Worm (Caenorhabditis elegans) whole organism, early embryonic: Measurements from ENCODE around the gene C25E10.13.

Experiments used
- B0310.2 ChIP-seq: sonication (generic microtip); optimal IDR thresholded peaks from 2 replicates; lab custom pipeline; 2016; ENCODE audit warnings: mild to moderate bottlenecking, missing genetic modification characterization, missing compliant biosample characterization
- F13C5.2 ChIP-seq: sonication (generic microtip); optimal IDR thresholded peaks from 2 replicates; lab custom pipeline; 2017; ENCODE audit warnings: mild to moderate bottlenecking, missing genetic modification characterization, inconsistent platforms, missing compliant biosample characterization
- aly-1 ChIP-seq: sonication (generic microtip); optimal IDR thresholded peaks from 2 replicates; lab custom pipeline; 2016; ENCODE audit warnings: missing genetic modification characterization, missing compliant biosample characterization
- ama-1 ChIP-seq: fragments of 150-350 bp; optimal IDR thresholded peaks from 2 replicates; lab custom pipeline; 2014
- ceh-13 ChIP-seq: fragments of 200-800 bp; sonication (Bioruptor generic); optimal IDR thresholded peaks from 2 replicates; lab custom pipeline; 2018; ENCODE audit warnings: mild to moderate bottlenecking, missing genetic modification characterization, missing compliant biosample characterization
- ceh-36 ChIP-seq: sonication (generic microtip); optimal IDR thresholded peaks from 2 replicates; lab custom pipeline; 2016; ENCODE audit warnings: missing genetic modification characterization, inconsistent platforms, missing compliant biosample characterization
- ets-7 ChIP-seq: sonication (generic microtip); optimal IDR thresholded peaks from 2 replicates; lab custom pipeline; 2016; ENCODE audit warnings: missing genotype, missing genetic modification characterization, missing compliant biosample characterization
- flt-1 ChIP-seq: fragments of 200-800 bp; sonication (Bioruptor generic); IDR thresholded peaks from 2 replicates; pipeline ENCODE4 v1.3.6; 2022; ENCODE audit warnings: missing genetic modification characterization, missing compliant biosample characterization
- hmbx-1 ChIP-seq: sonication (generic microtip); optimal IDR thresholded peaks from 2 replicates; lab custom pipeline; 2016; ENCODE audit warnings: mild to moderate bottlenecking, missing genetic modification characterization, missing compliant biosample characterization
- hmg-4 ChIP-seq: fragments of 200-800 bp; sonication (Bioruptor generic); optimal IDR thresholded peaks from 2 replicates; lab custom pipeline; 2018; ENCODE audit warnings: mild to moderate bottlenecking, missing genetic modification characterization, missing compliant biosample characterization
- hnd-1 ChIP-seq: sonication (generic microtip); optimal IDR thresholded peaks from 2 replicates; lab custom pipeline; 2016; ENCODE audit warnings: missing genetic modification characterization, missing compliant biosample characterization
- pes-1 ChIP-seq: fragments of 200-800 bp; sonication (Bioruptor generic); IDR thresholded peaks from 2 replicates; pipeline ENCODE4 v1.3.6; 2022; ENCODE audit warnings: missing genetic modification reagents, missing genetic modification characterization, missing compliant biosample characterization
- scrt-1 ChIP-seq: fragments of 200-800 bp; sonication (Bioruptor generic); IDR thresholded peaks from 2 replicates; pipeline ENCODE4 v1.3.6; 2022; ENCODE audit warnings: missing genetic modification characterization, missing compliant biosample characterization
- sea-1 ChIP-seq: fragments of 200-800 bp; sonication (Bioruptor generic); conservative IDR thresholded peaks from 2 replicates; pipeline ENCODE4 v1.3.6; 2022; ENCODE audit warnings: missing genetic modification characterization, missing compliant biosample characterization
- tbx-11 ChIP-seq: fragments of 200-800 bp; sonication (Bioruptor generic); IDR thresholded peaks from 2 replicates; pipeline ENCODE4 v1.3.6; 2022; ENCODE audit warnings: missing genetic modification characterization, missing compliant biosample characterization
- tbx-37 ChIP-seq: fragments of 200-800 bp; sonication (Bioruptor generic); conservative IDR thresholded peaks from 2 replicates; pipeline ENCODE4 v1.3.6; 2022; ENCODE audit warnings: missing genetic modification reagents, missing genetic modification characterization, missing compliant biosample characterization
- tra-4 ChIP-seq: sonication (generic microtip); optimal IDR thresholded peaks from 2 replicates; lab custom pipeline; 2017; ENCODE audit warnings: missing genetic modification characterization, missing compliant biosample characterization

The C25E10.13 gene

ce11 chrV:9069680-9070079 is 10.2 kb downstream of the C25E10.13 start, which contains the start of gene T27E4.5:
Gene T27E4.5, minus strand, starts transcription at chrV:9069780.
- TF ChIP-seq hmbx-1 (tag; lab: Kevin White, UChicago) = no peak
- no peak for TF ChIP-seq ets-7 (tag; lab: Kevin White, UChicago)

DNA sequence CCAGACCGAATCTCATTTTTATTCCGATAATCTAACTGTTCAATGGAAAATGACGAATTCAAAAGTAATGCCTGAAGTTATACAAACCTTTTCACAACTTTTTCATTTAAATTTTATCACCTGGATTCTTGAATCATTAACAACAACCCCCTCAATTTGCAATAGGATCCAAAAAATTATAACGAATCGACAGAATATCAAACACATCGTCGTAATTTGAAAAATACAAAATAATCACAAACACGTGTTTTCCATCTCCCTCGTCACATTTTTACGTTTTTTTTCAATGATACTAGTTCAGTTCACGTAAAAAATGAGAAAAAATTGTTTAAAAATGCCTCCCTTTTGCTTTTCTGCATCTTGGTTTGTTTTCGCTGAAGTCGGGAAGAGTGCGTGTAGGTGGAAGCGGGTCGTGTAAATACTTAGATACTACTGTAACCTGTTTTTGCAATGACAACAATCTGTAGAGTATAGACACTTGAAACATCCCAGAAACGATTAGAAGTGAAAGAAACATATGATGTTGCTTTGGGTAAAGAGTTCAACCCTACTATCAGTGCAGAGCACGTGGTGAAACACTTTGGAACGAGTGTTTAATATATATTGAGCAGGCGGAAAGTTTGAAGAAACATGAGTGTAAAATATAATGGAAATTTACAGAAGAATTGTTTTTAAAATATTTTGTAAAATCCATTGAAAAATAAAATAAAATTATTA is 14.0 kb downstream of the C25E10.13 start, which contains the start of gene oac-50:
oac-50 (minus strand) TSS at position 219 of the 717 bp plus-strand sequence.
- TF ChIP-seq tra-4 (tag; lab: Kevin White, UChicago) (no peak), B0310.2 (no peak), F13C5.2 (tag; lab: Kevin White, UChicago) (no peak), hnd-1 (tag; lab: Kevin White, UChicago) (no peak)

DNA sequence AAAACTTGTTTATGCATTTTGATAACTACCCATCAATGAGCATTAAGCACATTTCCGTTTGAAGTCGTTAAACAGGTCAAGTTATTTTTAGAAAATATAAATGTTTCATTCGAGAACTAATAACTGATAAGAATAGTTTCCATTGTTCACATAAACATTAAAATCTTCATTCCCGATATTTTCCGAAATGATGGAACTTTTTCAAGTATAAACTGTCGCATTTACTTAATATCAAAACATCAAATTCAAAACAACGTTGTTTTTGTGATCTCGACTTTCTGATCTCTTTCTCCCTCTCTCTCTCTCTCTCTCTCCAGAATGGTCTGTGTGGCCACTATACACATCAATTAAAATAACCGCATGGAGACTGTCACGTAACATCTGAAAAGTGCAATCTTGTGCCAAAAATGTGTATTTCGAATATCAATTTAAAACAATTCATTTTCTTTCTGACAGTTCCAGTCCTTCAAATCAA is 14.9 kb downstream of the C25E10.13 start:
- TF ChIP-seq scrt-1 (GFP tag; lab: Robert Waterston, UW) (no peak), pes-1 (GFP tag; lab: Robert Waterston, UW) (no peak), F13C5.2 (tag; lab: Kevin White, UChicago) (no peak)

DNA sequence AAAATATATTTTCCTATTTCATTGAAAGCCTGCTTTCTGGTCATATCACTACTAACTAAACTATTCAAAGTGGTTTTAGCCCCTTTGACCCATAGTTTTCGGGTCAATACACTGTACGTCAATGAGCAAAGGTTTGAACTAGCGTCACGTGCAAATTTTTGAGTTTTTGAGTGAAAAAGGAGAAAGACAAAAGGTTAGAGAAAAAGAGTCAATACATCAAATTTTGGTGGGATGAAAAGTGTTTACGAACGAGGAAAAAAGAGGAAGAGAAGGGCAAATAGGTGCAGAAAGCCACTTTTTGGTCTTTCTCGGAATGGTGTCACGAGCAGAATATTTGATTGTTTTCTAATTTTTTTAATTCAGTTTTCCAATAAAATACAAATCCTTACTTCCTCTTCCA is 16.3 kb downstream of the C25E10.13 start:
- TF ChIP-seq F13C5.2 (tag; lab: Kevin White, UChicago) = no peak
- TF ChIP-seq ets-7 (tag; lab: Kevin White, UChicago) = no peak
- TF ChIP-seq pes-1 (GFP tag; lab: Robert Waterston, UW) = no peak

ce11 chrV:9076273-9076672 is 16.8 kb downstream of the C25E10.13 start, which contains the start of gene T27E4.7:
Gene T27E4.7, minus strand, starts transcription at chrV:9076322.
- TF ChIP-seq hmbx-1 (tag; lab: Kevin White, UChicago) (no peak), tbx-11 (GFP tag; lab: Robert Waterston, UW) (no peak)

- TF ChIP-seq aly-1 (tag; lab: Kevin White, UChicago) (no peak), sea-1 (GFP tag; lab: Robert Waterston, UW) (no peak), tbx-11 (GFP tag; lab: Robert Waterston, UW) (no peak), ceh-13 (GFP tag; lab: Kevin White, UChicago) (no peak), hnd-1 (tag; lab: Kevin White, UChicago) (no peak), tbx-37 (GFP tag; lab: Robert Waterston, UW) (no peak), ceh-36 (tag; lab: Kevin White, UChicago) (no peak), tra-4 (tag; lab: Kevin White, UChicago) (no peak), F13C5.2 (tag; lab: Kevin White, UChicago) (no peak), hmg-4 (no peak), pes-1 (GFP tag; lab: Robert Waterston, UW) (no peak)
Observed at ce11 chrV:9078067-9078581, 18.6 kb downstream of the C25E10.13 start.

ce11 chrV:9078815-9079525 is 19.4 kb downstream of the C25E10.13 start:
- TF ChIP-seq scrt-1 (GFP tag; lab: Robert Waterston, UW) (no peak), tbx-37 (GFP tag; lab: Robert Waterston, UW) (no peak), flt-1 (GFP tag; lab: Robert Waterston, UW) (no peak), hnd-1 (tag; lab: Kevin White, UChicago) (no peak), ets-7 (tag; lab: Kevin White, UChicago) (no peak), F13C5.2 (tag; lab: Kevin White, UChicago) (no peak), B0310.2 (no peak), ceh-36 (tag; lab: Kevin White, UChicago) (no peak), pes-1 (GFP tag; lab: Robert Waterston, UW) (no peak), ceh-13 (GFP tag; lab: Kevin White, UChicago) (no peak), tbx-11 (GFP tag; lab: Robert Waterston, UW) (no peak)

DNA sequence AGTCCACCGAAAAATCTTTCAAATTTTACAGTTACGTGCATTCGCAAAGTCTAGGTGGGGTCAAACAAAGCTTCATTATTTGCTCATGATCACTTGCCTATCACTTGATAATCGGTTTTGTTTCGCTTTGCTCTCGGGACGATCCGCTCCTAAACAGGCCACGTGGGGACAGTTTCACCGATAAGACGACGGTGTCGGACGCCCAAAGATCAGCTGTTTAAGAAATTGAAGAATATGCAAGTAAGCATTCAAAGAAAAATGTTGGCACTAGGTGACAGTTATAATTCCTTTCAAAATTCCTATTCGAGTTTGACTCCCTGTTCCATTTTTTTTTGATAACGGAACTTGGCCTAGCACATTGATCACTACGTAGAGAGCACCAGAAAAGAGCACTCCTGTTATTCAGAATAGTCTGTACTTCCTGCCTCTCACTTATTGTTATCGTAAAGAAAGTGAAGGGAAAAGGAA is 20.5 kb downstream of the C25E10.13 start:
- TF ChIP-seq hmg-4 = no peak

- TF ChIP-seq ama-1 (lab: Kevin White, UChicago) (no peak), ceh-36 (tag; lab: Kevin White, UChicago) (no peak), tra-4 (tag; lab: Kevin White, UChicago) (no peak)
Observed at ce11 chrV:9081410-9081809, 21.9 kb downstream of the C25E10.13 start.
